Fruit fly (Drosophila melanogaster) whole organism, prepupa: ENCODE data around the gene Vps52.

ENCODE experiments used
- CG10669 ChIP-seq: fragments of 200-800 bp; sonication (Bioruptor generic); optimal IDR thresholded peaks from 3 replicates; lab custom pipeline; 2018; ENCODE audit warnings: missing biosample characterization, mild to moderate bottlenecking, missing genetic modification characterization, moderate library complexity
- CG6808 ChIP-seq: fragments of 200-800 bp; sonication (Bioruptor generic); optimal IDR thresholded peaks from 3 replicates; lab custom pipeline; 2017; ENCODE audit warnings: missing biosample characterization, missing genetic modification characterization, mild to moderate bottlenecking, moderate library complexity, missing genetic modification reagents
- Gug ChIP-seq: fragments of 200-800 bp; sonication (Bioruptor generic); IDR thresholded peaks from 2 replicates; pipeline ENCODE4 v1.3.6; 2022; ENCODE audit warnings: missing biosample characterization, missing genetic modification characterization
- OdsH ChIP-seq: fragments of 200-800 bp; sonication (Bioruptor generic); optimal IDR thresholded peaks from 3 replicates; lab custom pipeline; 2016; ENCODE audit warnings: missing biosample characterization, missing genetic modification characterization
- Sox15 ChIP-seq: fragments of 200-800 bp; sonication (Bioruptor generic); optimal IDR thresholded peaks from 3 replicates; lab custom pipeline; 2016; ENCODE audit warnings: missing biosample characterization, missing genetic modification characterization
- svp ChIP-seq: fragments of 200-800 bp; sonication (Bioruptor generic); peaks from one replicate; lab custom pipeline; 2016; ENCODE audit warnings: missing biosample characterization, missing genetic modification characterization

dm6 chr2L:5541935-5542685 lies 18.4 kb upstream of the Vps52 start, which contains the start of the genes Hel25E and Lam:
- TF ChIP-seq Gug (GFP tag; lab: Robert Waterston, UW) = no peak
- no peak for TF ChIP-seq CG6808 (GFP tag; lab: Kevin White, UChicago)
- no peak for TF ChIP-seq CG10669 (GFP tag; lab: Kevin White, UChicago)
- TF ChIP-seq Sox15 (GFP tag; lab: Kevin White, UChicago) = no peak
- TF ChIP-seq svp (GFP tag; lab: Kevin White, UChicago) = no peak
- TF ChIP-seq OdsH (GFP tag; lab: Kevin White, UChicago) = no peak
